Fruit fly (Drosophila melanogaster) whole organism, embryonic: ENCODE results near the gene Try29F.

Source experiments
- B-H1 ChIP-seq: fragments of 200-800 bp; sonication (Bioruptor generic); IDR thresholded peaks from 3 replicates; pipeline ENCODE4 v1.3.6; 2022; ENCODE audit warnings: missing biosample characterization, missing genetic modification characterization
- CG10321 ChIP-seq: fragments of 200-800 bp; sonication (Bioruptor generic); IDR thresholded peaks from 2 replicates; pipeline ENCODE4 v1.3.6; 2022; ENCODE audit warnings: missing biosample characterization, missing genetic modification characterization
- CG10462 ChIP-seq: fragments of 200-800 bp; sonication (Bioruptor generic); optimal IDR thresholded peaks from 2 replicates; lab custom pipeline; 2016; ENCODE audit warnings: missing biosample characterization, missing genetic modification characterization
- CG10959 ChIP-seq: fragments of 200-800 bp; sonication (Bioruptor generic); IDR thresholded peaks from 2 replicates; pipeline ENCODE4 v1.3.6; 2022; ENCODE audit warnings: missing biosample characterization, missing genetic modification characterization
- CG10979 ChIP-seq: fragments of 200-800 bp; sonication (Bioruptor generic); optimal IDR thresholded peaks from 2 replicates; lab custom pipeline; 2018; ENCODE audit warnings: missing biosample characterization, mild to moderate bottlenecking, missing genetic modification characterization, moderate library complexity
- CG12236 ChIP-seq: fragments of 200-800 bp; sonication (Bioruptor generic); optimal IDR thresholded peaks from 2 replicates; lab custom pipeline; 2016; ENCODE audit warnings: missing biosample characterization, missing genetic modification characterization
- CG12391 ChIP-seq: fragments of 200-800 bp; sonication (Bioruptor generic); optimal IDR thresholded peaks from 3 replicates; lab custom pipeline; 2018; ENCODE audit warnings: missing biosample characterization, mild to moderate bottlenecking, missing genetic modification characterization, moderate library complexity
- CG12744 ChIP-seq: fragments of 200-800 bp; sonication (Bioruptor generic); optimal IDR thresholded peaks from 2 replicates; lab custom pipeline; 2016; ENCODE audit warnings: missing biosample characterization, missing genetic modification characterization
- CG15479 ChIP-seq: fragments of 200-800 bp; sonication (Bioruptor generic); optimal IDR thresholded peaks from 3 replicates; lab custom pipeline; 2019; ENCODE audit warnings: missing biosample characterization, mild to moderate bottlenecking, missing genetic modification characterization, moderate library complexity
- CG1602 ChIP-seq: fragments of 200-800 bp; sonication (Bioruptor generic); optimal IDR thresholded peaks from 3 replicates; lab custom pipeline; 2016; ENCODE audit warnings: missing biosample characterization, missing genetic modification characterization
- CG16815 ChIP-seq: fragments of 200-800 bp; sonication (Bioruptor generic); optimal IDR thresholded peaks from 3 replicates; lab custom pipeline; 2017; ENCODE audit warnings: missing biosample characterization, mild to moderate bottlenecking, missing genetic modification characterization
- CG17361 ChIP-seq: fragments of 200-800 bp; sonication (Bioruptor generic); IDR thresholded peaks from 3 replicates; pipeline ENCODE4 v1.3.6; 2022; ENCODE audit warnings: missing biosample characterization, missing genetic modification characterization
- CG1792 ChIP-seq: fragments of 200-800 bp; sonication (Bioruptor generic); optimal IDR thresholded peaks from 2 replicates; lab custom pipeline; 2016; ENCODE audit warnings: missing biosample characterization, missing genetic modification characterization
- CG18262 ChIP-seq: fragments of 200-800 bp; optimal IDR thresholded peaks from 3 replicates; lab custom pipeline; 2019; ENCODE audit warnings: missing biosample characterization, mild to moderate bottlenecking, missing genetic modification characterization, moderate library complexity
- CG2712 ChIP-seq: fragments of 200-800 bp; optimal IDR thresholded peaks from 3 replicates; lab custom pipeline; 2019; ENCODE audit warnings: missing biosample characterization, mild to moderate bottlenecking, missing genetic modification characterization, moderate library complexity
- CG33213 ChIP-seq: fragments of 200-800 bp; sonication (Bioruptor generic); optimal IDR thresholded peaks from 3 replicates; lab custom pipeline; 2016; ENCODE audit warnings: missing biosample characterization, missing genetic modification characterization
- CG4282 ChIP-seq: fragments of 200-800 bp; sonication (Bioruptor generic); optimal IDR thresholded peaks from 2 replicates; lab custom pipeline; 2016; ENCODE audit warnings: missing biosample characterization, missing genetic modification characterization
- CG4707 ChIP-seq: fragments of 200-800 bp; sonication (Bioruptor generic); optimal IDR thresholded peaks from 2 replicates; lab custom pipeline; 2018; ENCODE audit warnings: missing biosample characterization, mild to moderate bottlenecking, missing genetic modification characterization, moderate library complexity
- CG4854 ChIP-seq: fragments of 200-800 bp; sonication (Bioruptor generic); optimal IDR thresholded peaks from 2 replicates; lab custom pipeline; 2016; ENCODE audit warnings: missing biosample characterization, missing genetic modification characterization, inconsistent platforms
- CG6254 ChIP-seq: fragments of 200-800 bp; sonication (Bioruptor generic); optimal IDR thresholded peaks from 3 replicates; lab custom pipeline; 2017; ENCODE audit warnings: mild to moderate bottlenecking, missing biosample characterization, missing genetic modification reagents, missing genetic modification characterization
- CG6272 ChIP-seq: fragments of 200-800 bp; sonication (Bioruptor generic); IDR thresholded peaks from 2 replicates; pipeline ENCODE4 v1.3.6; 2022; ENCODE audit warnings: missing biosample characterization, missing genetic modification characterization
- CG6689 ChIP-seq: fragments of 200-800 bp; sonication (Bioruptor generic); IDR thresholded peaks from 2 replicates; pipeline ENCODE4 v1.3.6; 2022; ENCODE audit warnings: missing biosample characterization, missing genetic modification characterization
- CG6765 ChIP-seq: fragments of 200-800 bp; sonication (Bioruptor generic); optimal IDR thresholded peaks from 3 replicates; lab custom pipeline; 2017; ENCODE audit warnings: missing biosample characterization, mild to moderate bottlenecking, missing genetic modification characterization
- CG7928 ChIP-seq: fragments of 200-800 bp; sonication (Bioruptor generic); optimal IDR thresholded peaks from 2 replicates; lab custom pipeline; 2017; ENCODE audit warnings: missing biosample characterization, mild to moderate bottlenecking, missing genetic modification characterization
- CG9797 ChIP-seq: fragments of 200-800 bp; sonication (Bioruptor generic); optimal IDR thresholded peaks from 3 replicates; lab custom pipeline; 2018; ENCODE audit warnings: missing biosample characterization, mild to moderate bottlenecking, missing genetic modification characterization
- Drgx ChIP-seq: fragments of 200-800 bp; sonication (Bioruptor generic); IDR thresholded peaks from 2 replicates; pipeline ENCODE4 v1.3.6; 2022; ENCODE audit warnings: missing biosample characterization, missing genetic modification characterization
- Fer2 ChIP-seq: fragments of 200-800 bp; sonication (Bioruptor generic); optimal IDR thresholded peaks from 2 replicates; lab custom pipeline; 2018; ENCODE audit warnings: missing biosample characterization, mild to moderate bottlenecking, missing genetic modification characterization, moderate library complexity
- Hmx ChIP-seq: fragments of 200-800 bp; sonication (Bioruptor generic); optimal IDR thresholded peaks from 2 replicates; lab custom pipeline; 2016; ENCODE audit warnings: missing biosample characterization, missing genetic modification characterization
- Lim3 ChIP-seq: fragments of 200-800 bp; sonication (Bioruptor generic); IDR thresholded peaks from 2 replicates; pipeline ENCODE4 v1.3.6; 2022; ENCODE audit warnings: missing biosample characterization, missing genetic modification characterization
- Med ChIP-seq: fragments of 200-800 bp; sonication (Bioruptor generic); peaks from one replicate; lab custom pipeline; 2016; ENCODE audit warnings: missing biosample characterization, missing genetic modification characterization, mild to moderate bottlenecking, inconsistent platforms, moderate library complexity
- Poxn ChIP-seq: fragments of 200-800 bp; sonication (Bioruptor generic); IDR thresholded peaks from 2 replicates; pipeline ENCODE4 v1.3.6; 2022; ENCODE audit warnings: missing biosample characterization, missing genetic modification characterization
- Sox100B ChIP-seq: fragments of 200-800 bp; sonication (Bioruptor generic); optimal IDR thresholded peaks from 3 replicates; lab custom pipeline; 2018; ENCODE audit warnings: missing biosample characterization, mild to moderate bottlenecking, missing genetic modification characterization
- Sry-β ChIP-seq: fragments of 200-800 bp; sonication (Bioruptor generic); optimal IDR thresholded peaks from 2 replicates; lab custom pipeline; 2018; ENCODE audit warnings: missing biosample characterization, mild to moderate bottlenecking, missing genetic modification characterization, moderate library complexity
- TFAM ChIP-seq: fragments of 200-800 bp; sonication (Bioruptor generic); optimal IDR thresholded peaks from 2 replicates; lab custom pipeline; 2017; ENCODE audit warnings: missing biosample characterization, missing genetic modification characterization, inconsistent platforms
- Xbp1 ChIP-seq: fragments of 200-800 bp; sonication (Bioruptor generic); optimal IDR thresholded peaks from 3 replicates; lab custom pipeline; 2016; ENCODE audit warnings: missing biosample characterization, mild to moderate bottlenecking, missing genetic modification characterization
- al ChIP-seq: fragments of 200-800 bp; sonication (Bioruptor generic); IDR thresholded peaks from 2 replicates; pipeline ENCODE4 v1.3.6; 2022; ENCODE audit warnings: missing biosample characterization, missing genetic modification characterization
- amos ChIP-seq: fragments of 200-800 bp; sonication (Bioruptor generic); IDR thresholded peaks from 2 replicates; pipeline ENCODE4 v1.3.6; 2022; ENCODE audit warnings: missing biosample characterization, missing genetic modification characterization; ENCODE audit not compliant: partially characterized antibody
- az2 ChIP-seq: fragments of 200-800 bp; sonication (Bioruptor generic); optimal IDR thresholded peaks from 3 replicates; lab custom pipeline; 2016; ENCODE audit warnings: missing biosample characterization, missing genetic modification characterization
- bab2 ChIP-seq: fragments of 200-800 bp; sonication (Bioruptor generic); optimal IDR thresholded peaks from 2 replicates; lab custom pipeline; 2016; ENCODE audit warnings: missing biosample characterization, missing genetic modification characterization
- bbx ChIP-seq: fragments of 200-800 bp; sonication (Bioruptor generic); IDR thresholded peaks from 2 replicates; pipeline ENCODE4 v1.3.6; 2022; ENCODE audit warnings: missing biosample characterization, missing genetic modification characterization; ENCODE audit not compliant: partially characterized antibody
- caup ChIP-seq: fragments of 200-800 bp; sonication (Bioruptor generic); optimal IDR thresholded peaks from 3 replicates; lab custom pipeline; 2017; ENCODE audit warnings: missing biosample characterization, mild to moderate bottlenecking, missing genetic modification characterization, moderate library complexity; ENCODE audit not compliant: severe bottlenecking
- ci ChIP-seq: fragments of 200-800 bp; sonication (Bioruptor generic); IDR thresholded peaks from 3 replicates; pipeline ENCODE4 v1.3.6; 2022; ENCODE audit warnings: missing biosample characterization, missing genetic modification characterization
- dpn ChIP-seq, 2 experiments: fragments of 200-800 bp; sonication (Bioruptor generic); optimal IDR thresholded peaks; 3 replicates each; lab custom pipeline; 2016; ENCODE audit warnings: missing biosample characterization in 2 of 2, missing genetic modification characterization in 2 of 2
- emc ChIP-seq: fragments of 200-800 bp; sonication (Bioruptor generic); optimal IDR thresholded peaks from 2 replicates; lab custom pipeline; 2016; ENCODE audit warnings: missing biosample characterization, missing genetic modification characterization
- fd64A ChIP-seq: fragments of 200-800 bp; sonication (Bioruptor generic); optimal IDR thresholded peaks from 3 replicates; lab custom pipeline; 2018; ENCODE audit warnings: missing biosample characterization, mild to moderate bottlenecking, missing genetic modification characterization
- ind ChIP-seq: fragments of 200-800 bp; sonication (Bioruptor generic); optimal IDR thresholded peaks from 3 replicates; lab custom pipeline; 2016; ENCODE audit warnings: missing biosample characterization, missing genetic modification characterization
- insv ChIP-seq, 2 experiments: fragments of 200-800 bp; sonication (Bioruptor generic); optimal IDR thresholded peaks; 3 replicates each; lab custom pipeline; 2016 to 2018; ENCODE audit warnings: missing biosample characterization in 2 of 2, missing genetic modification characterization in 2 of 2
- mam ChIP-seq: fragments of 200-800 bp; sonication (Bioruptor generic); optimal IDR thresholded peaks from 3 replicates; lab custom pipeline; 2016; ENCODE audit warnings: missing biosample characterization, missing genetic modification characterization
- tap ChIP-seq: fragments of 200-800 bp; optimal IDR thresholded peaks from 3 replicates; lab custom pipeline; 2019; ENCODE audit warnings: missing biosample characterization, mild to moderate bottlenecking, missing genetic modification characterization, moderate library complexity
- vfl ChIP-seq: fragments of 200-800 bp; sonication (Bioruptor generic); optimal IDR thresholded peaks from 2 replicates; lab custom pipeline; 2016; ENCODE audit warnings: missing biosample characterization, missing genetic modification characterization

Gene Try29F

DNA sequence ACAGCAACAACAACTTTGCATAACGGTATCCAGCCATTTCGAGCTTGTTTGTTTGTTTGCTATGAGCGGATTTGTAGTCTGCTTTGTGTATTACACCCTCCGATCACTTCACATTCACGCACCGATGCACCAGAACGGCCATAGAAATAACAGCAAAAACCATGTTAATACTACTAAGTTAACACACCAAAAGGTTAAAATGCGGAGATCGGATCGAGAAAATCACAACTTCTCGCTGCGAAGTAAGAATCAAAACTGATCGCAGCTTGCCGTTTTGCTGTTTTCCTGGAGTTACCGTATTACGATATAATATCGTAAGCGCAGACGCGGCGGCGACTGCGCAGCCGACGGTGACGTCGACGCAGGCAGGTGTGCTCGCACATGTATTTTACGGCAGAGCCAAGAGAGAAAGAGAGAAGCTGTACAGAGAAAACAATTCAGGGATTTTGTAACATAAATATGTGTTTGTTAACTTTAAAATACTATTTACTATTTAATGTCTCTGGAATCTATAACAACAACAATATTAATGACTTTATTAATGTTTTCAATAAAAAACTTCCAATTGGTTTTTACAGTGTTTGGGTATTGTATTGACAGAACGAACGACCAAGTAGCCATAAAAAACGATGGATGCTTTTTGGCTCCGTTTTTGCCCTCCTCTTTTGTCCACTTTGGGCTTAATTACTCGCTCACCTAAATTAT is 13.6 kb upstream of the Try29F start, which contains the start of gene CG13101 (continued):
- peak; percentile 91 for TF ChIP-seq Xbp1 (GFP tag; lab: Kevin White, UChicago)
- TF ChIP-seq CG12236 (GFP tag; lab: Kevin White, UChicago): peak; percentile 56
- peak; percentile 72 for TF ChIP-seq CG1792 (GFP tag; lab: Kevin White, UChicago)
- TF ChIP-seq tap (tag; lab: Kevin White, UChicago): peak; percentile 91
- peak; percentile 90 for TF ChIP-seq ind (GFP tag; lab: Kevin White, UChicago)
- peak; percentile 96 for TF ChIP-seq CG12391
- TF ChIP-seq Drgx: peak; percentile 97
- peak; percentile 79 for TF ChIP-seq CG4854 (GFP tag; lab: Kevin White, UChicago)
- TF ChIP-seq ci (GFP tag; lab: Robert Waterston, UW): peak; percentile 96
- TF ChIP-seq amos (GFP tag; lab: Robert Waterston, UW): no peak
- TF ChIP-seq caup (GFP tag; lab: Kevin White, UChicago): peak; percentile 89
- TF ChIP-seq CG12744 (GFP tag; lab: Kevin White, UChicago): peak; percentile 79
- peak; percentile 53 for TF ChIP-seq fd64A (GFP tag; lab: Kevin White, UChicago)
- TF ChIP-seq CG2712 (tag; lab: Kevin White, UChicago): peak; percentile 97
- TF ChIP-seq CG10959 (GFP tag; lab: Robert Waterston, UW): peak; percentile 85
- TF ChIP-seq Sry-β (GFP tag; lab: Kevin White, UChicago): no peak
- peak; percentile 69 for TF ChIP-seq Fer2 (tag; lab: Kevin White, UChicago)
- peak; percentile 88 for TF ChIP-seq CG6254 (GFP tag; lab: Kevin White, UChicago)
- peak; percentile 68 for TF ChIP-seq TFAM (GFP tag; lab: Kevin White, UChicago)
- TF ChIP-seq az2 (GFP tag; lab: Kevin White, UChicago): peak; percentile 93
- TF ChIP-seq Hmx (GFP tag; lab: Kevin White, UChicago): peak; percentile 71
- peak; percentile 85 for TF ChIP-seq vfl (GFP tag; lab: Kevin White, UChicago)
- TF ChIP-seq bbx (GFP tag; lab: Robert Waterston, UW): no peak
- 0 out of 2 replicates have a peak, but pooled peaks have one; percentile 46 for TF ChIP-seq Lim3 (GFP tag; lab: Robert Waterston, UW)
- TF ChIP-seq Sox100B (GFP tag; lab: Kevin White, UChicago): peak; percentile 89
- peak; percentile 70 for TF ChIP-seq mam (GFP tag; lab: Kevin White, UChicago)
- TF ChIP-seq al: peak; percentile 89
- TF ChIP-seq CG6689 (GFP tag; lab: Robert Waterston, UW): peak; percentile 94
- TF ChIP-seq CG6765 (GFP tag; lab: Kevin White, UChicago): peak; percentile 82
- TF ChIP-seq Poxn (GFP tag; lab: Robert Waterston, UW): peak; percentile 58
- TF ChIP-seq emc (GFP tag; lab: Kevin White, UChicago): peak; percentile 70
- peak; percentile 81 for TF ChIP-seq CG10321
- peak; percentile 81 for TF ChIP-seq CG1602 (GFP tag; lab: Kevin White, UChicago)
- no peak for TF ChIP-seq CG9797 (GFP tag; lab: Kevin White, UChicago)
- TF ChIP-seq CG15479 (GFP tag; lab: Kevin White, UChicago): peak; percentile 1
- TF ChIP-seq dpn (GFP tag; optimal IDR thresholded peaks at IDR 0.05; lab: Kevin White, UChicago): peak; percentile 86 to 91
- TF ChIP-seq CG4707 (GFP tag; lab: Kevin White, UChicago): peak; percentile 57
- TF ChIP-seq CG17361: peak; percentile 91
- peak; percentile 23 for TF ChIP-seq CG4282 (GFP tag; lab: Kevin White, UChicago)
- TF ChIP-seq CG33213 (GFP tag; lab: Kevin White, UChicago): peak; percentile 56
- peak; percentile 59 for TF ChIP-seq CG7928 (GFP tag; lab: Kevin White, UChicago)
- no peak; the same call in none of the 2 replicates for TF ChIP-seq CG6272
- peak; percentile 76 for TF ChIP-seq CG16815
- TF ChIP-seq bab2 (GFP tag; lab: Kevin White, UChicago): peak; percentile 81
- TF ChIP-seq CG18262 (tag; lab: Kevin White, UChicago): peak; percentile 94
- peak; percentile 96 for TF ChIP-seq Med
- peak; percentile 91 for TF ChIP-seq B-H1 (GFP tag; lab: Robert Waterston, UW)
- TF ChIP-seq CG10979 (tag; lab: Kevin White, UChicago): peak; percentile 94
- TF ChIP-seq CG10462 (GFP tag; lab: Kevin White, UChicago): peak; percentile 85
- peak in 1 of 2 experiments; percentile 27 for TF ChIP-seq insv (GFP tag; optimal IDR thresholded peaks at IDR 0.05; lab: Kevin White, UChicago)
